Worm (Caenorhabditis elegans): ENCODE data around the gene F09G8.5.

F09G8.5 gene

DNA sequence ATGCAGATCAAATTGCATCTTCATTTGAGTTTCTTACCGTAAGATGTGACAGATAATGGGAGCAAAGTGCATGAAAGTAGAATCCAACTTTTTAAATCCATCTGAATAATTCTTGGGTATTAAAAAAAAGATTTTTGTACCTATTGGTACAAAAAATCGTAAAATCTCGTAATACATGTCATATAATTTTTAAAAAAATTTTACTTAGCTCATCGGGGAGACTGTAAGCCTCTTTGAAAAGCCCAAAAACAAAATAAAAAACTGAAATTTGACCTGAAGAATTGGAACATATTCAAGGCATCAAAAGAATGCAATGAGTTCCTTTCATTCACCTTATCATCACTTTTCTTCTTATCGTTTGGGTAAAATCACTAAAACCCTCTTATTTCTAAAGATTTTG is 21.1 kb downstream of the F09G8.5 start, which contains the start of gene clec-160:
Gene clec-160, minus strand, starts transcription at position 101 of the 400 bp plus-strand sequence.
- TF ChIP-seq sup-37 (GFP tag; optimal IDR thresholded peaks at IDR 0.05) (no peak), nhr-19 (GFP tag; conservative IDR thresholded peaks at IDR 0.05) (no peak), lsy-2 (tag; optimal IDR thresholded peaks at IDR 0.05) (no peak), ceh-8 (GFP tag; optimal IDR thresholded peaks at IDR 0.05) (no peak), ztf-11 (tag; optimal IDR thresholded peaks at IDR 0.05) (no peak), C34B4.2 (tag; optimal IDR thresholded peaks at IDR 0.05) (no peak), fkh-4 (tag; optimal IDR thresholded peaks at IDR 0.05; ENCODE audit: borderline replicate concordance) (no peak), jun-1 (tag; optimal IDR thresholded peaks at IDR 0.05) (no peak), nhr-76 (tag; optimal IDR thresholded peaks at IDR 0.05) (no peak), hlh-17 (GFP tag; optimal IDR thresholded peaks at IDR 0.05; ENCODE audit: borderline replicate concordance) (no peak), lin-15B (tag; optimal IDR thresholded peaks at IDR 0.05) (no peak), elt-3 (tag; optimal IDR thresholded peaks at IDR 0.05) (no peak), nhr-47 (tag; optimal IDR thresholded peaks at IDR 0.05) (no peak), hlh-4 (tag; optimal IDR thresholded peaks at IDR 0.05) (no peak), hpl-2 (GFP tag; optimal IDR thresholded peaks at IDR 0.05) (no peak)

DNA sequence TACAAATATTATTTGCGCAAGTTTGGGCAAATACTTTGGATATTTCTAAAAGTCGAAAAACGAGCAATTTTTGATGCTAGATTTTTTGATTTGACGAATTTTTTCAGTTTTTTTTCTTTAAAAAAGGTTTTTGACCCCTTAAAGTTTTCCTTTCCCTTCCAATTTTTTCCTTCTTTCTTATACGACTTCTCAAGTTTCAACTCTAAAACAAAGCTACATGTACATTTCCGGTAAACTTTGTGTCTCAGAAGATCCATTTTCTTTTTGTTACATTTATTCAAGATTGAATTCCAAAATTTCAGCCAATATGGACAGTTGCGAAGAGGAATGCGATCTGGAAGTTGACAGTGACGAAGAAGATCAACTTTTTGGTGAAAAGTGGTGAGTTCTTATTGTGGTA is 24.0 kb downstream of the F09G8.5 start, which contains the start of gene mig-10:
Gene mig-10, plus strand, starts transcription at position 301 of the 400 bp plus-strand sequence.
- TF ChIP-seq mep-1 (tag; optimal IDR thresholded peaks at IDR 0.05), result no peak
- no peak for TF ChIP-seq sup-37 (GFP tag; optimal IDR thresholded peaks at IDR 0.05)
- TF ChIP-seq jun-1 (tag; optimal IDR thresholded peaks at IDR 0.05), result no peak
- TF ChIP-seq C04F5.9 (tag; optimal IDR thresholded peaks at IDR 0.05), result no peak
- no peak for TF ChIP-seq ztf-11 (tag; optimal IDR thresholded peaks at IDR 0.05)
- TF ChIP-seq ama-1 (optimal IDR thresholded peaks at IDR 0.05), result no peak
- TF ChIP-seq grh-1 (GFP tag; IDR thresholded peaks at IDR 0.05), result no peak
- no peak for TF ChIP-seq ets-5 (GFP tag; IDR thresholded peaks at IDR 0.05)
- no peak for TF ChIP-seq ztf-4 (tag; optimal IDR thresholded peaks at IDR 0.05)
- no peak for TF ChIP-seq nhr-85 (tag)
- no peak for TF ChIP-seq blmp-1 (tag; optimal IDR thresholded peaks at IDR 0.05)
- TF ChIP-seq aly-2 (tag; optimal IDR thresholded peaks at IDR 0.05), result no peak
- no peak for TF ChIP-seq F16B12.6 (tag; optimal IDR thresholded peaks at IDR 0.05)
- no peak for TF ChIP-seq unc-62 (GFP tag; optimal IDR thresholded peaks at IDR 0.05)

DNA sequence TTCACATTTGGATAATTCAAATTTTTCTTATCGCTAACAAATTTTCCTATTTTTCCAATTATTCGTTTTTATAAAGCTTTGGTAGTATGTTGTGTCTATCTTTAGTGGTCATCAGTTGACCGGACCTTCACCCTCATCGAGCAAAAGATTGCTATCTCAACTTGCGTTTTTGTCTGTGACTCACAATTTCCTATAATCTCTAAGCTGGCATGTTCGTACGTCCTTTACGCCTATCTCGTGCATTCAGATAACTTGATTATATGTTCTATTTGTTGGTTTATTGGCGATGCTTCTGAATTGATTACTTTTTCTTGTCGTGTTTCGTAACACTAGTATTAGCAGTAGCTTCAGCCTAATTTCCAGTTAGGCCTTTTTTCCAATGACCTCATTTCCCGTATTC is 24.8 kb downstream of the F09G8.5 start:
- TF ChIP-seq aha-1 (tag; optimal IDR thresholded peaks at IDR 0.05) (no peak), unc-30 (tag; optimal IDR thresholded peaks at IDR 0.05) (no peak), sptf-1 (tag; optimal IDR thresholded peaks at IDR 0.05) (no peak), snpc-4 (tag; optimal IDR thresholded peaks at IDR 0.05) (no peak), isw-1 (GFP tag; IDR thresholded peaks at IDR 0.05) (no peak), unc-130 (tag; optimal IDR thresholded peaks at IDR 0.05) (no peak)

DNA sequence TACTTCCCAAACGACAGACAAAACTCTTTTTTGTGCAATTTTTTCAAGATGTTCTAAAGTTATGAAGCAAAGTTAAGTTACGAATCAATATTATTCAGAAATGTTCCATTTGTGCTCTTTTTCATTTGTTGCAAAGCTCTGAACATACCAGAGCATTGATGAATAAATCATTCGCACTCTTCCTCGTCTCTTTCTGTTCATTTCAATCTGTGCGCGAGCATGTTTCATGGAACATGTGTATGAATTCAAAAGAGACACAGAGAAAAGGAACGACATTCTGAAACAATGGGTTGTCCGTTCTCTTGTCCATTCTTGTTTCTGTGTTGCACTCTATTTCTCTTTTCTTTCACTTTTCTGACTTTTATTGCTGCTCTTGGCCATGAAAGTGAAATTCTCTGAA is 25.6 kb downstream of the F09G8.5 start:
- TF ChIP-seq sox-4 (tag; optimal IDR thresholded peaks at IDR 0.05) (no peak), skn-1 (tag; optimal IDR thresholded peaks at IDR 0.05) (no peak), mef-2 (tag; optimal IDR thresholded peaks at IDR 0.05) (no peak), tbx-2 (tag; optimal IDR thresholded peaks at IDR 0.05) (no peak), sup-37 (GFP tag; optimal IDR thresholded peaks at IDR 0.05) (no peak), nhr-77 (tag; optimal IDR thresholded peaks at IDR 0.05) (no peak), mdl-1 (tag; optimal IDR thresholded peaks at IDR 0.05) (no peak), ces-1 (GFP tag; optimal IDR thresholded peaks at IDR 0.05) (no peak), fkh-8 (tag; optimal IDR thresholded peaks at IDR 0.05) (no peak), unc-62 (GFP tag; optimal IDR thresholded peaks at IDR 0.05) (no peak), nhr-20 (tag; optimal IDR thresholded peaks at IDR 0.05) (no peak)

All from whole organism, L1 larva.